Worm (Caenorhabditis elegans) whole organism, L3 larva: ENCODE data around the gene F07F6.7.

Source experiments
- R02D3.7 ChIP-seq: fragments of 150-350 bp; optimal IDR thresholded peaks from 2 replicates; lab custom pipeline; 2014; ENCODE audit warnings: missing biosample characterization, missing genetic modification characterization
- ZK546.5 ChIP-seq: sonication (generic microtip); optimal IDR thresholded peaks from 2 replicates; lab custom pipeline; 2017; ENCODE audit warnings: missing biosample characterization, missing genetic modification characterization
- aly-2 ChIP-seq: fragments of 150-350 bp; optimal IDR thresholded peaks from 2 replicates; lab custom pipeline; 2014; ENCODE audit warnings: missing biosample characterization, missing genetic modification characterization
- ama-1 ChIP-seq: fragments of 150-350 bp; optimal IDR thresholded peaks from 2 replicates; lab custom pipeline; 2018
- ceh-28 ChIP-seq: fragments of 150-350 bp; optimal IDR thresholded peaks from 2 replicates; lab custom pipeline; 2014; ENCODE audit warnings: missing biosample characterization, missing genetic modification reagents, missing genetic modification characterization
- ceh-82 ChIP-seq: fragments of 150-350 bp; optimal IDR thresholded peaks from 2 replicates; lab custom pipeline; 2014; ENCODE audit warnings: missing biosample characterization, missing genetic modification characterization
- ceh-9 ChIP-seq: sonication (generic microtip); optimal IDR thresholded peaks from 2 replicates; lab custom pipeline; 2018; ENCODE audit warnings: missing biosample characterization, missing genetic modification characterization
- egl-5 ChIP-seq: fragments of 150-350 bp; optimal IDR thresholded peaks from 2 replicates; lab custom pipeline; 2017; ENCODE audit warnings: missing biosample characterization, missing genetic modification reagents, missing genetic modification characterization, inconsistent platforms
- elt-1 ChIP-seq: fragments of 150-350 bp; optimal IDR thresholded peaks from 2 replicates; lab custom pipeline; 2014; ENCODE audit warnings: missing biosample characterization, missing genetic modification characterization
- elt-2 ChIP-seq: sonication (generic microtip); optimal IDR thresholded peaks from 2 replicates; lab custom pipeline; 2016; ENCODE audit warnings: missing genetic modification reagents, mild to moderate bottlenecking, missing genetic modification characterization, missing compliant biosample characterization
- elt-3 ChIP-seq, 3 experiments: fragments of 150-350 bp in 1 of 3; sonication (generic microtip) in 2 of 3; optimal IDR thresholded peaks; 2 replicates in 2 of 3; 4 replicates in 1 of 3; lab custom pipeline; 2014 to 2017; ENCODE audit warnings: missing biosample characterization in 3 of 3, missing genetic modification characterization in 3 of 3
- eor-1 ChIP-seq, 2 experiments: fragments of 150-350 bp; optimal IDR thresholded peaks; 2 replicates each; lab custom pipeline; 2014 to 2018; ENCODE audit warnings: missing biosample characterization in 2 of 2, missing genetic modification characterization in 2 of 2
- fkh-10 ChIP-seq: sonication (generic microtip); optimal IDR thresholded peaks from 2 replicates; lab custom pipeline; 2017; ENCODE audit warnings: missing biosample characterization, missing genetic modification reagents, missing genetic modification characterization
- fkh-2 ChIP-seq: fragments of 150-350 bp; optimal IDR thresholded peaks from 2 replicates; lab custom pipeline; 2014; ENCODE audit warnings: missing biosample characterization, missing genetic modification reagents, missing genetic modification characterization
- fos-1 ChIP-seq: fragments of 150-350 bp; optimal IDR thresholded peaks from 2 replicates; lab custom pipeline; 2014; ENCODE audit warnings: missing biosample characterization, missing genetic modification characterization
- hmg-11 ChIP-seq: sonication (generic microtip); optimal IDR thresholded peaks from 2 replicates; lab custom pipeline; 2016; ENCODE audit warnings: missing genetic modification characterization, missing compliant biosample characterization
- jun-1 ChIP-seq: fragments of 150-350 bp; optimal IDR thresholded peaks from 2 replicates; lab custom pipeline; 2014; ENCODE audit warnings: missing biosample characterization, missing genetic modification reagents, missing genetic modification characterization
- lin-15B ChIP-seq: fragments of 150-350 bp; optimal IDR thresholded peaks from 2 replicates; lab custom pipeline; 2014; ENCODE audit warnings: missing biosample characterization, missing genetic modification characterization
- lin-39 ChIP-seq: fragments of 150-350 bp; optimal IDR thresholded peaks from 2 replicates; lab custom pipeline; 2018; ENCODE audit warnings: missing biosample characterization, missing genetic modification reagents, missing genetic modification characterization
- lsy-12 ChIP-seq: sonication (generic microtip); optimal IDR thresholded peaks from 2 replicates; lab custom pipeline; 2016; ENCODE audit warnings: mild to moderate bottlenecking, missing genetic modification characterization, missing compliant biosample characterization
- mml-1 ChIP-seq: fragments of 150-350 bp; sonication (generic microtip); optimal IDR thresholded peaks from 3 replicates; lab custom pipeline; 2014; ENCODE audit warnings: missing biosample characterization, missing genetic modification characterization
- nfya-1 ChIP-seq: sonication (generic microtip); optimal IDR thresholded peaks from 2 replicates; lab custom pipeline; 2017; ENCODE audit warnings: missing genetic modification characterization, mild to moderate bottlenecking, missing compliant biosample characterization, antibody characterized with exemption, moderate library complexity; ENCODE audit not compliant: insufficient read depth
- nhr-11 ChIP-seq: fragments of 150-350 bp; optimal IDR thresholded peaks from 2 replicates; lab custom pipeline; 2014; ENCODE audit warnings: missing biosample characterization, missing genetic modification characterization
- nhr-12 ChIP-seq: fragments of 150-350 bp; optimal IDR thresholded peaks from 2 replicates; lab custom pipeline; 2014; ENCODE audit warnings: missing biosample characterization, missing genetic modification characterization
- nhr-23 ChIP-seq: fragments of 150-350 bp; optimal IDR thresholded peaks from 2 replicates; lab custom pipeline; 2014; ENCODE audit warnings: missing biosample characterization, missing genetic modification reagents, missing genetic modification characterization
- nhr-237 ChIP-seq: fragments of 150-350 bp; optimal IDR thresholded peaks from 2 replicates; lab custom pipeline; 2014; ENCODE audit warnings: missing biosample characterization, missing genetic modification characterization
- nhr-25 ChIP-seq: sonication (generic microtip); optimal IDR thresholded peaks from 2 replicates; lab custom pipeline; 2017; ENCODE audit warnings: missing biosample characterization, missing genetic modification characterization
- nhr-28 ChIP-seq: fragments of 150-350 bp; optimal IDR thresholded peaks from 2 replicates; lab custom pipeline; 2014; ENCODE audit warnings: missing biosample characterization, missing genetic modification characterization
- nhr-43 ChIP-seq: sonication (generic microtip); optimal IDR thresholded peaks from 2 replicates; lab custom pipeline; 2016; ENCODE audit warnings: mild to moderate bottlenecking, missing genetic modification characterization, missing compliant biosample characterization; ENCODE audit not compliant: poor library complexity, severe bottlenecking
- nhr-76 ChIP-seq: fragments of 150-350 bp; sonication (generic microtip); optimal IDR thresholded peaks from 5 replicates; lab custom pipeline; 2014; ENCODE audit warnings: missing biosample characterization, missing genetic modification characterization
- pha-4 ChIP-seq: fragments of 150-350 bp; optimal IDR thresholded peaks from 2 replicates; lab custom pipeline; 2014; ENCODE audit warnings: missing biosample characterization, missing genetic modification reagents, missing genetic modification characterization
- pqm-1 ChIP-seq: fragments of 150-350 bp; optimal IDR thresholded peaks from 2 replicates; lab custom pipeline; 2017; ENCODE audit warnings: missing biosample characterization, missing genetic modification characterization, inconsistent platforms
- sea-2 ChIP-seq: fragments of 150-350 bp; sonication (generic microtip); optimal IDR thresholded peaks from 4 replicates; lab custom pipeline; 2014; ENCODE audit warnings: missing biosample characterization, missing genetic modification reagents, missing genetic modification characterization
- skn-1 ChIP-seq: fragments of 150-350 bp; optimal IDR thresholded peaks from 2 replicates; lab custom pipeline; 2014; ENCODE audit warnings: missing biosample characterization, missing genetic modification characterization
- snpc-4 ChIP-seq: fragments of 150-350 bp; optimal IDR thresholded peaks from 2 replicates; lab custom pipeline; 2014; ENCODE audit warnings: missing biosample characterization, missing genetic modification characterization
- tbx-2 ChIP-seq: sonication (generic microtip); optimal IDR thresholded peaks from 2 replicates; lab custom pipeline; 2016; ENCODE audit warnings: mild to moderate bottlenecking, missing genetic modification characterization, missing compliant biosample characterization
- unc-62 ChIP-seq: fragments of 150-350 bp; sonication (generic microtip); optimal IDR thresholded peaks from 4 replicates; lab custom pipeline; 2014; ENCODE audit warnings: missing biosample characterization, missing genetic modification reagents, missing genetic modification characterization
- zag-1 ChIP-seq: fragments of 150-350 bp; optimal IDR thresholded peaks from 2 replicates; lab custom pipeline; 2014; ENCODE audit warnings: missing biosample characterization, missing genetic modification characterization
- ztf-4 ChIP-seq: fragments of 150-350 bp; optimal IDR thresholded peaks from 2 replicates; lab custom pipeline; 2014; ENCODE audit warnings: missing biosample characterization, missing genetic modification characterization

Gene F07F6.7

ce11 chrII:5389831-5390323, 33.8 kb downstream of the F07F6.7 start, which contains the start of gene ndx-6:
Gene ndx-6, minus strand, starts transcription at chrII:5389881.
- peak; percentile 82 for TF ChIP-seq nfya-1 (tag; lab: Kevin White, UChicago)
- TF ChIP-seq hmg-11 (tag; lab: Kevin White, UChicago): peak; percentile 51
- TF ChIP-seq egl-5: peak; percentile 64
- TF ChIP-seq nhr-43 (tag; lab: Kevin White, UChicago): peak; percentile 86
- peak; percentile 55 for TF ChIP-seq ceh-28 (tag; lab: Kevin White, UChicago)
- TF ChIP-seq lin-39 (tag; lab: Kevin White, UChicago): peak; percentile 79
- TF ChIP-seq ceh-82 (tag; lab: Kevin White, UChicago): peak; percentile 11
- peak; percentile 71 for TF ChIP-seq jun-1 (tag; lab: Kevin White, UChicago)
- peak; percentile 57 for TF ChIP-seq skn-1 (tag; lab: Kevin White, UChicago)
- peak; percentile 61 for TF ChIP-seq R02D3.7 (tag; lab: Kevin White, UChicago)
- no peak for TF ChIP-seq elt-3 (tag; optimal IDR thresholded peaks at IDR 0.05; lab: Kevin White, UChicago)
- no peak for TF ChIP-seq nhr-12 (tag; lab: Kevin White, UChicago)
- TF ChIP-seq ztf-4 (tag; lab: Kevin White, UChicago): peak; percentile 58
- TF ChIP-seq elt-1 (tag; lab: Kevin White, UChicago): no peak
- no peak for TF ChIP-seq eor-1 (tag; optimal IDR thresholded peaks at IDR 0.05; lab: Kevin White, UChicago)
- TF ChIP-seq pqm-1: peak; percentile 29
- TF ChIP-seq lin-15B (tag; lab: Kevin White, UChicago): peak; percentile 75
- peak; percentile 92 for TF ChIP-seq nhr-23 (tag; lab: Kevin White, UChicago)
- peak; percentile 90 for TF ChIP-seq pha-4
- TF ChIP-seq nhr-28: no peak
- TF ChIP-seq ama-1 (lab: Kevin White, UChicago): peak; percentile 73
- TF ChIP-seq nhr-76 (tag; lab: Kevin White, UChicago): no peak
- TF ChIP-seq tbx-2 (tag; lab: Kevin White, UChicago): peak; percentile 66
- TF ChIP-seq aly-2 (tag; lab: Kevin White, UChicago): peak; percentile 5
- peak; percentile 26 for TF ChIP-seq lsy-12 (tag; lab: Kevin White, UChicago)
- TF ChIP-seq snpc-4: peak; percentile 75
- peak; percentile 92 for TF ChIP-seq nhr-25 (tag; lab: Kevin White, UChicago)
- peak; percentile 79 for TF ChIP-seq elt-2 (tag; lab: Kevin White, UChicago)

ce11 chrII:5388786-5389421, 34.8 kb downstream of the F07F6.7 start, which contains the start of gene rsp-4:
Gene rsp-4, minus strand, starts transcription at chrII:5388836.
- TF ChIP-seq lin-39 (tag; lab: Kevin White, UChicago): no peak
- no peak for TF ChIP-seq nhr-11 (tag; lab: Kevin White, UChicago)
- no peak for TF ChIP-seq lin-15B (tag; lab: Kevin White, UChicago)
- TF ChIP-seq, all 47 proteins: peak for 0

ce11 chrII:5387217-5387616, 36.4 kb downstream of the F07F6.7 start, which contains the start of gene ccpp-6:
Gene ccpp-6, minus strand, starts transcription at chrII:5387317.
- TF ChIP-seq elt-2 (tag; lab: Kevin White, UChicago): peak; percentile 3
- no peak for TF ChIP-seq lsy-12 (tag; lab: Kevin White, UChicago)
- TF ChIP-seq, all 47 proteins: peak for 1

ce11 chrII:5384282-5384681, 39.4 kb downstream of the F07F6.7 start:
- TF ChIP-seq nhr-43 (tag; lab: Kevin White, UChicago) (peak; percentile 8), nhr-76 (tag; lab: Kevin White, UChicago) (no peak), ceh-82 (tag; lab: Kevin White, UChicago) (no peak), pha-4 (no peak), nhr-23 (tag; lab: Kevin White, UChicago) (peak; percentile 0)

- TF ChIP-seq R02D3.7 (tag; lab: Kevin White, UChicago) (peak; percentile 7), ceh-82 (tag; lab: Kevin White, UChicago) (no peak), sea-2 (GFP tag; lab: Kevin White, UChicago) (no peak), ama-1 (lab: Kevin White, UChicago) (peak; percentile 96), unc-62 (GFP tag; lab: Kevin White, UChicago) (no peak), pha-4 (peak; percentile 94), tbx-2 (tag; lab: Kevin White, UChicago) (peak; percentile 45), jun-1 (tag; lab: Kevin White, UChicago) (peak; percentile 77), elt-3 (tag; optimal IDR thresholded peaks at IDR 0.05; lab: Kevin White, UChicago) (peak in 2 of 3 experiments; percentile 17 to 30), zag-1 (tag; lab: Kevin White, UChicago) (no peak), nhr-43 (tag; lab: Kevin White, UChicago) (peak; percentile 51), nhr-12 (tag; lab: Kevin White, UChicago) (no peak), ceh-9 (tag; lab: Kevin White, UChicago) (no peak), egl-5 (no peak), nhr-23 (tag; lab: Kevin White, UChicago) (peak; percentile 89), fos-1 (tag; lab: Kevin White, UChicago) (peak; percentile 80), nhr-237 (no peak), ZK546.5 (tag; lab: Kevin White, UChicago) (no peak), eor-1 (tag; optimal IDR thresholded peaks at IDR 0.05; lab: Kevin White, UChicago) (no peak), fkh-2 (tag; lab: Kevin White, UChicago) (no peak), lin-15B (tag; lab: Kevin White, UChicago) (peak; percentile 75), fkh-10 (GFP tag; lab: Kevin White, UChicago) (no peak), nfya-1 (tag; lab: Kevin White, UChicago) (peak; percentile 53), nhr-28 (no peak), mml-1 (tag; lab: Kevin White, UChicago) (no peak)
These were observed 44.0 kb downstream of the F07F6.7 start, which contains the start of gene pkc-3 for ce11 chrII:5379614-5380077. Gene pkc-3, plus strand, starts transcription at chrII:5380027.
